Worm (Caenorhabditis elegans) whole organism, L2 larva: Measurements from ENCODE around the gene tpk-1.

Source experiments
- C34F6.9 ChIP-seq: fragments of 150-350 bp; optimal IDR thresholded peaks from 2 replicates; lab custom pipeline; 2014; ENCODE audit warnings: missing biosample characterization, missing genetic modification characterization
- F13H6.1 ChIP-seq: sonication (generic microtip); optimal IDR thresholded peaks from 2 replicates; lab custom pipeline; 2016; ENCODE audit warnings: missing genetic modification characterization, missing compliant biosample characterization
- R02D3.7 ChIP-seq: fragments of 150-350 bp; optimal IDR thresholded peaks from 2 replicates; lab custom pipeline; 2014; ENCODE audit warnings: missing biosample characterization, missing genetic modification characterization
- Y55F3AM.14 ChIP-seq: fragments of 200-800 bp; sonication (Bioruptor generic); optimal IDR thresholded peaks from 2 replicates; lab custom pipeline; 2018; ENCODE audit warnings: mild to moderate bottlenecking, missing genetic modification characterization, missing compliant biosample characterization
- ZK546.5 ChIP-seq: sonication (generic microtip); optimal IDR thresholded peaks from 2 replicates; lab custom pipeline; 2017; ENCODE audit warnings: missing biosample characterization, missing genetic modification characterization
- ama-1 ChIP-seq: fragments of 150-350 bp; optimal IDR thresholded peaks from 2 replicates; lab custom pipeline; 2018; ENCODE audit warnings: inconsistent platforms
- ceh-16 ChIP-seq: fragments of 150-350 bp; optimal IDR thresholded peaks from 2 replicates; lab custom pipeline; 2014; ENCODE audit warnings: missing biosample characterization, missing genetic modification characterization
- ceh-82 ChIP-seq: fragments of 150-350 bp; optimal IDR thresholded peaks from 2 replicates; lab custom pipeline; 2014; ENCODE audit warnings: missing biosample characterization, missing genetic modification characterization
- crh-2 ChIP-seq: sonication (generic microtip); optimal IDR thresholded peaks from 2 replicates; lab custom pipeline; 2017; ENCODE audit warnings: missing biosample characterization, missing genetic modification characterization
- dmd-4 ChIP-seq: sonication (generic microtip); optimal IDR thresholded peaks from 2 replicates; lab custom pipeline; 2017; ENCODE audit warnings: missing biosample characterization, missing genetic modification characterization
- egl-27 ChIP-seq: sonication (generic microtip); optimal IDR thresholded peaks from 3 replicates; lab custom pipeline; 2017; ENCODE audit warnings: missing biosample characterization, missing genetic modification reagents, missing genetic modification characterization
- elt-1 ChIP-seq: fragments of 150-350 bp; optimal IDR thresholded peaks from 2 replicates; lab custom pipeline; 2014; ENCODE audit warnings: missing biosample characterization, missing genetic modification characterization
- elt-3 ChIP-seq: sonication (generic microtip); optimal IDR thresholded peaks from 2 replicates; lab custom pipeline; 2017; ENCODE audit warnings: missing biosample characterization, missing genetic modification characterization
- gmeb-1 ChIP-seq: fragments of 150-350 bp; optimal IDR thresholded peaks from 2 replicates; lab custom pipeline; 2014; ENCODE audit warnings: missing biosample characterization, missing genetic modification characterization
- lin-11 ChIP-seq: fragments of 150-350 bp; sonication (generic microtip); optimal IDR thresholded peaks from 2 replicates; lab custom pipeline; 2014; ENCODE audit warnings: missing biosample characterization, missing genetic modification characterization, inconsistent platforms, mixed read lengths
- lin-13 ChIP-seq: fragments of 150-350 bp; optimal IDR thresholded peaks from 2 replicates; lab custom pipeline; 2014; ENCODE audit warnings: missing biosample characterization, missing genetic modification reagents, missing genetic modification characterization
- lin-39 ChIP-seq: fragments of 150-350 bp; optimal IDR thresholded peaks from 2 replicates; lab custom pipeline; 2014; ENCODE audit warnings: missing biosample characterization, missing genetic modification reagents, missing genetic modification characterization
- lsy-2 ChIP-seq, 2 experiments: fragments of 150-350 bp in 1 of 2; sonication (generic microtip) in 1 of 2; optimal IDR thresholded peaks; 2 replicates each; lab custom pipeline; 2014 to 2017; ENCODE audit warnings: missing biosample characterization in 2 of 2, missing genetic modification characterization in 2 of 2
- mab-5 ChIP-seq: fragments of 150-350 bp; optimal IDR thresholded peaks from 2 replicates; lab custom pipeline; 2014; ENCODE audit warnings: missing biosample characterization, missing genetic modification characterization
- mbf-1 ChIP-seq: sonication (generic microtip); optimal IDR thresholded peaks from 2 replicates; lab custom pipeline; 2017; ENCODE audit warnings: missing biosample characterization, missing genetic modification characterization
- nhr-10 ChIP-seq: sonication (generic microtip); optimal IDR thresholded peaks from 2 replicates; lab custom pipeline; 2017; ENCODE audit warnings: missing biosample characterization, missing genetic modification characterization
- nhr-12 ChIP-seq: fragments of 150-350 bp; optimal IDR thresholded peaks from 2 replicates; lab custom pipeline; 2014; ENCODE audit warnings: missing biosample characterization, missing genetic modification characterization
- nhr-21 ChIP-seq: fragments of 150-350 bp; optimal IDR thresholded peaks from 2 replicates; lab custom pipeline; 2014; ENCODE audit warnings: missing biosample characterization, missing genetic modification characterization
- nhr-23 ChIP-seq: fragments of 150-350 bp; optimal IDR thresholded peaks from 2 replicates; lab custom pipeline; 2014; ENCODE audit warnings: missing biosample characterization, missing genetic modification reagents, missing genetic modification characterization
- nhr-237 ChIP-seq: fragments of 150-350 bp; optimal IDR thresholded peaks from 2 replicates; lab custom pipeline; 2014; ENCODE audit warnings: missing biosample characterization, missing genetic modification characterization
- nhr-25 ChIP-seq: fragments of 150-350 bp; sonication (generic microtip); optimal IDR thresholded peaks from 3 replicates; lab custom pipeline; 2014; ENCODE audit warnings: missing biosample characterization, missing genetic modification characterization
- nhr-6 ChIP-seq: fragments of 150-350 bp; optimal IDR thresholded peaks from 2 replicates; lab custom pipeline; 2014; ENCODE audit warnings: missing biosample characterization, missing genetic modification characterization
- nhr-77 ChIP-seq: fragments of 150-350 bp; optimal IDR thresholded peaks from 2 replicates; lab custom pipeline; 2014; ENCODE audit warnings: missing biosample characterization, missing genetic modification characterization
- peb-1 ChIP-seq: fragments of 150-350 bp; optimal IDR thresholded peaks from 2 replicates; lab custom pipeline; 2014; ENCODE audit warnings: missing biosample characterization, missing genetic modification characterization
- sem-4 ChIP-seq: fragments of 150-350 bp; optimal IDR thresholded peaks from 2 replicates; lab custom pipeline; 2014; ENCODE audit warnings: missing biosample characterization, missing genetic modification reagents, missing genetic modification characterization
- sma-3 ChIP-seq: sonication (generic microtip); optimal IDR thresholded peaks from 2 replicates; lab custom pipeline; 2016; ENCODE audit warnings: missing genetic modification reagents, missing genetic modification characterization, missing compliant biosample characterization
- sma-9 ChIP-seq, 2 experiments: fragments of 150-350 bp in 1 of 2; sonication (generic microtip) in 1 of 2; optimal IDR thresholded peaks; 2 replicates each; lab custom pipeline; 2014 to 2016; ENCODE audit warnings: missing genetic modification characterization in 2 of 2, mild to moderate bottlenecking in 1 of 2, missing biosample characterization in 1 of 2, missing compliant biosample characterization in 1 of 2, missing genetic modification reagents in 1 of 2, moderate library complexity in 1 of 2
- snpc-4 ChIP-seq: fragments of 150-350 bp; optimal IDR thresholded peaks from 2 replicates; lab custom pipeline; 2014; ENCODE audit warnings: missing biosample characterization, missing genetic modification characterization
- unc-39 ChIP-seq: fragments of 150-350 bp; optimal IDR thresholded peaks from 2 replicates; lab custom pipeline; 2014; ENCODE audit warnings: missing biosample characterization, missing genetic modification characterization
- unc-55 ChIP-seq: fragments of 150-350 bp; sonication (generic microtip); optimal IDR thresholded peaks from 3 replicates; lab custom pipeline; 2014; ENCODE audit warnings: missing biosample characterization, missing genetic modification reagents, missing genetic modification characterization
- unc-62 ChIP-seq: fragments of 150-350 bp; optimal IDR thresholded peaks from 2 replicates; lab custom pipeline; 2014; ENCODE audit warnings: missing biosample characterization, missing genetic modification reagents, missing genetic modification characterization
- zag-1 ChIP-seq: fragments of 150-350 bp; optimal IDR thresholded peaks from 2 replicates; lab custom pipeline; 2014; ENCODE audit warnings: missing biosample characterization, missing genetic modification characterization
- ztf-1 ChIP-seq: fragments of 200-800 bp; sonication (Bioruptor generic); conservative IDR thresholded peaks from 2 replicates; pipeline ENCODE4 v1.3.6; 2022; ENCODE audit warnings: missing genetic modification characterization, missing compliant biosample characterization
- ztf-11 ChIP-seq: sonication (generic microtip); optimal IDR thresholded peaks from 2 replicates; lab custom pipeline; 2017; ENCODE audit warnings: missing biosample characterization, missing genetic modification characterization
- ztf-4 ChIP-seq: fragments of 150-350 bp; optimal IDR thresholded peaks from 2 replicates; lab custom pipeline; 2014; ENCODE audit warnings: missing biosample characterization, missing genetic modification characterization

Gene tpk-1

ce11 chrIII:8937571-8937970 lies 25.6 kb downstream of the tpk-1 start (continued):
- TF ChIP-seq F13H6.1 (tag; lab: Kevin White, UChicago) (peak; percentile 60), ZK546.5 (tag; lab: Kevin White, UChicago) (no peak), crh-2 (tag; lab: Kevin White, UChicago) (peak; percentile 55), nhr-25 (tag; lab: Kevin White, UChicago) (no peak)

- TF ChIP-seq ama-1 = no peak
- no peak for TF ChIP-seq ZK546.5 (tag; lab: Kevin White, UChicago)
- TF ChIP-seq ceh-16 (tag; lab: Kevin White, UChicago) = no peak
- no peak for TF ChIP-seq R02D3.7 (tag; lab: Kevin White, UChicago)
- TF ChIP-seq unc-55 = no peak
- no peak for TF ChIP-seq lsy-2 (tag; optimal IDR thresholded peaks at IDR 0.05; lab: Kevin White, UChicago)
- TF ChIP-seq snpc-4 (tag; lab: Kevin White, UChicago) = no peak
- no peak for TF ChIP-seq F13H6.1 (tag; lab: Kevin White, UChicago)
- TF ChIP-seq elt-1 (tag; lab: Kevin White, UChicago) = no peak
- TF ChIP-seq dmd-4 (tag; lab: Kevin White, UChicago) = no peak
- TF ChIP-seq peb-1 (tag; lab: Kevin White, UChicago) = no peak
- no peak for TF ChIP-seq lin-39 (tag; lab: Kevin White, UChicago)
- TF ChIP-seq nhr-23 (tag; lab: Kevin White, UChicago) = no peak
- no peak for TF ChIP-seq elt-3 (tag; lab: Kevin White, UChicago)
- no peak for TF ChIP-seq sma-3
- no peak for TF ChIP-seq ztf-1 (GFP tag; lab: Robert Waterston, UW)
- no peak for TF ChIP-seq unc-62 (GFP tag; lab: Kevin White, UChicago)
- no peak for TF ChIP-seq mab-5
- no peak for TF ChIP-seq nhr-12 (tag; lab: Kevin White, UChicago)
Observed at ce11 chrIII:8944357-8944756, 32.4 kb downstream of the tpk-1 start, which contains the start of gene dhrr-1. TSS of gene dhrr-1 (plus strand) at chrIII:8944657.

- TF ChIP-seq nhr-23 (tag; lab: Kevin White, UChicago) (no peak), zag-1 (tag; lab: Kevin White, UChicago) (no peak)
Observed at ce11 chrIII:8946285-8946684, 34.3 kb downstream of the tpk-1 start.

- TF ChIP-seq sem-4 (tag; lab: Kevin White, UChicago) = no peak
- TF ChIP-seq ztf-11 (tag; lab: Kevin White, UChicago) = no peak
- no peak for TF ChIP-seq unc-55
- TF ChIP-seq lin-13 (GFP tag; lab: Kevin White, UChicago) = no peak
- no peak for TF ChIP-seq nhr-6 (tag; lab: Kevin White, UChicago)
Observed at ce11 chrIII:8949147-8949546, 37.2 kb downstream of the tpk-1 start.

DNA sequence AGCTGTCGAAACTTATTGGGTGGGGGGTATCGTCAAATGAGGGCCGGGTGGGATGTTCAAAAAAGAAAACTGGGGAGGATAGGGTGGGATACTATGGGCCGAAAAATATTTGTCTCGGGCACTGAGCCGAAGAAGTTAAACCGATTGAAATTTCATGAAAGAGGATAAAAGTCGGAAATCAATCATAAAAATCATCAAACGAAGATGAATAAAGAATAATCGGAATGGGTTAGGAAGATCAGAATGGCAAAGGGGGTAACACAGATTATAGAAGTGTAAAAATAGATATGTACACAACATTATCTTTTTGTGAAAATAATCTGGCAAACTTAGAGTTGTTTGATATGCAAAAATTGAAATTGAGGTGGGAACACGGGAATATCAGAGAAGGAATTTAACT lies 43.6 kb downstream of the tpk-1 start:
- TF ChIP-seq mab-5 = no peak
- no peak for TF ChIP-seq ceh-82
- TF ChIP-seq peb-1 (tag; lab: Kevin White, UChicago) = no peak
- TF ChIP-seq unc-55 = no peak
- no peak for TF ChIP-seq F13H6.1 (tag; lab: Kevin White, UChicago)

DNA sequence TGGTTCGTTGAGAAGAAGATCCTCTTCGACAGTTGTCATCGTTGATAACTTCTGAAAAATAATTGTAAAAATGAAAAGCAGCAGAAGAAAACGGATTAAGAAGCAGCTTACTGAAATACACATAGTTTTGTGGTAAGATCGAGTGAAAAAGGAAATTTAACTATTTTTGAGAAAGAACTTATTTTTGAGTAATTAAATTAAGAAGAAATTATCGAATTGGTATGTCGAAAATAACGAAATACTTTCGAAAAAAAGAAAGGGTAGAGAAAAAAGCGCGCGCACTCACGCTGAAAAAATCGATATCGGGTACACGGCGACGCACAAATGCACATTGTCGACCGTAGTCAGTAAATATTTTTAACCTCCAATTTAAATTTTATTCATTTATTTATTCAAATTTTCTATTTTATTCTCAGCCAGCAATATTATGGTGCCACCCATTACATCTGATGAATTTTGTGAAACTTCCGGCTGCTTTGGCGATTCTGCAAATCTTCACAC lies 44.3 kb downstream of the tpk-1 start, which contains the start of the genes ZK643.5 and ZK643.2:
Gene ZK643.5 (minus strand): TSS at position 51 of the 501 bp plus-strand sequence.
Gene ZK643.2 (plus strand): TSS at position 395 of the 501 bp plus-strand sequence.
- TF ChIP-seq ztf-4 (tag; lab: Kevin White, UChicago) (no peak), lin-11 (peak; percentile 7), unc-39 (tag; lab: Kevin White, UChicago) (no peak), egl-27 (tag; lab: Kevin White, UChicago) (no peak), mab-5 (peak; percentile 52), zag-1 (tag; lab: Kevin White, UChicago) (peak; percentile 4), mbf-1 (tag; lab: Kevin White, UChicago) (no peak), Y55F3AM.14 (GFP tag; lab: Kevin White, UChicago) (no peak), sma-3 (peak; percentile 53), C34F6.9 (peak; percentile 79), R02D3.7 (tag; lab: Kevin White, UChicago) (no peak), ceh-82 (no peak), nhr-10 (tag; lab: Kevin White, UChicago) (no peak), nhr-237 (tag; lab: Kevin White, UChicago) (no peak), lsy-2 (tag; optimal IDR thresholded peaks at IDR 0.05; lab: Kevin White, UChicago) (peak; percentile 81 to 97), snpc-4 (tag; lab: Kevin White, UChicago) (peak; percentile 33), unc-55 (peak; percentile 89), nhr-21 (tag; lab: Kevin White, UChicago) (peak; percentile 35), nhr-77 (no peak), gmeb-1 (peak; percentile 72), F13H6.1 (tag; lab: Kevin White, UChicago) (peak; percentile 65), lin-13 (GFP tag; lab: Kevin White, UChicago) (peak; percentile 59), crh-2 (tag; lab: Kevin White, UChicago) (peak; percentile 73), ztf-1 (GFP tag; lab: Robert Waterston, UW) (no peak), sma-9 (GFP tag; optimal IDR thresholded peaks at IDR 0.05; lab: Kevin White, UChicago) (peak; percentile 75), sma-9 (tag; optimal IDR thresholded peaks at IDR 0.05; lab: Kevin White, UChicago) (no peak), sem-4 (tag; lab: Kevin White, UChicago) (peak; percentile 50), nhr-6 (tag; lab: Kevin White, UChicago) (peak; percentile 30)
